Worm (Caenorhabditis elegans) whole organism, L4/young adult: ENCODE data around the gene wsp-1.

Source experiments
- W03F9.2 ChIP-seq: fragments of 150-350 bp; optimal IDR thresholded peaks from 2 replicates; lab custom pipeline; 2014; ENCODE audit warnings: missing biosample characterization, missing genetic modification characterization
- dao-5 ChIP-seq: sonication (generic microtip); optimal IDR thresholded peaks from 2 replicates; lab custom pipeline; 2016; ENCODE audit warnings: missing genotype, missing genetic modification characterization, moderate library complexity, missing compliant biosample characterization
- him-1 ChIP-seq: sonication (generic microtip); optimal IDR thresholded peaks from 2 replicates; lab custom pipeline; 2016; ENCODE audit warnings: missing genotype, missing genetic modification reagents, missing genetic modification characterization, missing compliant biosample characterization

wsp-1 gene

ce11 chrIV:8163687-8164086 lies 35.1 kb downstream of the wsp-1 start, which contains the start of gene clec-51:
TSS of gene clec-51 (minus strand) at chrIV:8163800.
- no peak for TF ChIP-seq W03F9.2 (tag; lab: Kevin White, UChicago)
- no peak for TF ChIP-seq him-1 (tag; lab: Kevin White, UChicago)
- TF ChIP-seq dao-5 (tag; lab: Kevin White, UChicago): no peak

ce11 chrIV:8161774-8162173 lies 37.0 kb downstream of the wsp-1 start:
- TF ChIP-seq him-1 (tag; lab: Kevin White, UChicago) (no peak), dao-5 (tag; lab: Kevin White, UChicago) (no peak), W03F9.2 (tag; lab: Kevin White, UChicago) (no peak)

ce11 chrIV:8159995-8160394 lies 38.8 kb downstream of the wsp-1 start:
- no peak for TF ChIP-seq dao-5 (tag; lab: Kevin White, UChicago)
- no peak for TF ChIP-seq W03F9.2 (tag; lab: Kevin White, UChicago)
- no peak for TF ChIP-seq him-1 (tag; lab: Kevin White, UChicago)

- no peak for TF ChIP-seq him-1 (tag; lab: Kevin White, UChicago)
- no peak for TF ChIP-seq W03F9.2 (tag; lab: Kevin White, UChicago)
- TF ChIP-seq dao-5 (tag; lab: Kevin White, UChicago): no peak
These were observed 39.7 kb downstream of the wsp-1 start, which contains the start of gene faah-1 for ce11 chrIV:8159087-8159486. TSS of gene faah-1 (plus strand) at chrIV:8159387.

ce11 chrIV:8157161-8157560 lies 41.6 kb downstream of the wsp-1 start, which contains the start of gene B0218.5:
TSS of gene B0218.5 (minus strand) at chrIV:8157261.
- no peak for TF ChIP-seq W03F9.2 (tag; lab: Kevin White, UChicago)
- no peak for TF ChIP-seq him-1 (tag; lab: Kevin White, UChicago)
- TF ChIP-seq dao-5 (tag; lab: Kevin White, UChicago): no peak

- TF ChIP-seq W03F9.2 (tag; lab: Kevin White, UChicago) (no peak), dao-5 (tag; lab: Kevin White, UChicago) (no peak), him-1 (tag; lab: Kevin White, UChicago) (no peak)
These were observed 43.8 kb downstream of the wsp-1 start for ce11 chrIV:8154966-8155365.

ce11 chrIV:8153163-8153562 lies 45.6 kb downstream of the wsp-1 start:
- TF ChIP-seq dao-5 (tag; lab: Kevin White, UChicago) (no peak), W03F9.2 (tag; lab: Kevin White, UChicago) (no peak), him-1 (tag; lab: Kevin White, UChicago) (no peak)

ce11 chrIV:8152688-8153087 lies 46.1 kb downstream of the wsp-1 start:
- TF ChIP-seq dao-5 (tag; lab: Kevin White, UChicago) (no peak), him-1 (tag; lab: Kevin White, UChicago) (no peak), W03F9.2 (tag; lab: Kevin White, UChicago) (no peak)

ce11 chrIV:8152145-8152544 lies 46.6 kb downstream of the wsp-1 start, which contains the start of gene faah-2:
TSS of gene faah-2 (plus strand) at chrIV:8152445.
- no peak for TF ChIP-seq dao-5 (tag; lab: Kevin White, UChicago)
- TF ChIP-seq him-1 (tag; lab: Kevin White, UChicago): no peak
- TF ChIP-seq W03F9.2 (tag; lab: Kevin White, UChicago): no peak

ce11 chrIV:8151721-8152120 lies 47.0 kb downstream of the wsp-1 start:
- no peak for TF ChIP-seq him-1 (tag; lab: Kevin White, UChicago)
- no peak for TF ChIP-seq dao-5 (tag; lab: Kevin White, UChicago)
- TF ChIP-seq W03F9.2 (tag; lab: Kevin White, UChicago): no peak

- TF ChIP-seq W03F9.2 (tag; lab: Kevin White, UChicago) (no peak), him-1 (tag; lab: Kevin White, UChicago) (no peak), dao-5 (tag; lab: Kevin White, UChicago) (no peak)
These were observed 50.3 kb downstream of the wsp-1 start, which contains the start of gene pmk-1 for ce11 chrIV:8148494-8148893. TSS of gene pmk-1 (plus strand) at chrIV:8148794.

- no peak for TF ChIP-seq W03F9.2 (tag; lab: Kevin White, UChicago)
- TF ChIP-seq him-1 (tag; lab: Kevin White, UChicago): no peak
- TF ChIP-seq dao-5 (tag; lab: Kevin White, UChicago): no peak
These were observed 52.5 kb downstream of the wsp-1 start for ce11 chrIV:8146283-8146682.

ce11 chrIV:8144341-8144740 lies 54.4 kb downstream of the wsp-1 start:
- TF ChIP-seq W03F9.2 (tag; lab: Kevin White, UChicago): no peak

ce11 chrIV:8142735-8143550 lies 55.8 kb downstream of the wsp-1 start, which contains the start of gene pmk-2:
TSS of gene pmk-2 (plus strand) at chrIV:8143500.
- TF ChIP-seq dao-5 (tag; lab: Kevin White, UChicago) (no peak), W03F9.2 (tag; lab: Kevin White, UChicago) (no peak), him-1 (tag; lab: Kevin White, UChicago) (no peak)
